Fruit fly (Drosophila melanogaster) whole organism, embryonic: Measurements from ENCODE around the gene spd-2.
A peak's percentile ranks its signal among the peaks of the same experiment; 100 is the strongest.

Experiments
- C15 ChIP-seq: fragments of 200-800 bp; sonication (Bioruptor generic); IDR thresholded peaks from 3 replicates; pipeline ENCODE4 v1.3.6; 2022; ENCODE audit warnings: missing biosample characterization, missing genetic modification characterization
- CG10147 ChIP-seq: fragments of 200-800 bp; sonication (Bioruptor generic); optimal IDR thresholded peaks from 2 replicates; lab custom pipeline; 2019; ENCODE audit warnings: missing biosample characterization, mild to moderate bottlenecking, missing genetic modification characterization, moderate library complexity
- CG10431 ChIP-seq: fragments of 200-800 bp; sonication (Bioruptor generic); optimal IDR thresholded peaks from 3 replicates; lab custom pipeline; 2018; ENCODE audit warnings: missing biosample characterization, mild to moderate bottlenecking, missing genetic modification characterization
- CG13894 ChIP-seq: fragments of 200-800 bp; sonication (Bioruptor generic); optimal IDR thresholded peaks from 3 replicates; lab custom pipeline; 2018; ENCODE audit warnings: missing biosample characterization, mild to moderate bottlenecking, missing genetic modification characterization, moderate library complexity
- CG14050 ChIP-seq: fragments of 200-800 bp; sonication (Bioruptor generic); IDR thresholded peaks from 3 replicates; pipeline ENCODE4 v1.3.6; 2022; ENCODE audit warnings: missing biosample characterization, missing genetic modification characterization
- CG15269 ChIP-seq: fragments of 200-800 bp; sonication (Bioruptor generic); optimal IDR thresholded peaks from 2 replicates; lab custom pipeline; 2018; ENCODE audit warnings: missing biosample characterization, mild to moderate bottlenecking, missing genetic modification characterization, moderate library complexity
- CG1602 ChIP-seq: fragments of 200-800 bp; sonication (Bioruptor generic); optimal IDR thresholded peaks from 3 replicates; lab custom pipeline; 2016; ENCODE audit warnings: missing biosample characterization, missing genetic modification characterization
- CG17186 ChIP-seq: fragments of 200-800 bp; sonication (Bioruptor generic); optimal IDR thresholded peaks from 3 replicates; lab custom pipeline; 2017; ENCODE audit warnings: missing biosample characterization, missing genetic modification reagents, missing genetic modification characterization
- CG17912 ChIP-seq: fragments of 200-800 bp; sonication (Bioruptor generic); optimal IDR thresholded peaks from 2 replicates; lab custom pipeline; 2018; ENCODE audit warnings: missing biosample characterization, mild to moderate bottlenecking, missing genetic modification characterization
- CG2116 ChIP-seq: fragments of 200-800 bp; sonication (Bioruptor generic); optimal IDR thresholded peaks from 3 replicates; lab custom pipeline; 2018; ENCODE audit warnings: missing biosample characterization, mild to moderate bottlenecking, missing genetic modification characterization
- CG2678 ChIP-seq: fragments of 200-800 bp; sonication (Bioruptor generic); optimal IDR thresholded peaks from 3 replicates; lab custom pipeline; 2019; ENCODE audit warnings: missing biosample characterization, mild to moderate bottlenecking, missing genetic modification characterization, moderate library complexity
- CG3163 ChIP-seq: fragments of 200-800 bp; sonication (Bioruptor generic); optimal IDR thresholded peaks from 3 replicates; lab custom pipeline; 2016; ENCODE audit warnings: missing biosample characterization, missing genetic modification characterization
- CG7745 ChIP-seq: fragments of 200-800 bp; sonication (Bioruptor generic); optimal IDR thresholded peaks from 2 replicates; lab custom pipeline; 2018; ENCODE audit warnings: missing biosample characterization, mild to moderate bottlenecking, missing genetic modification characterization, moderate library complexity
- CG7928 ChIP-seq: fragments of 200-800 bp; sonication (Bioruptor generic); optimal IDR thresholded peaks from 2 replicates; lab custom pipeline; 2017; ENCODE audit warnings: missing biosample characterization, mild to moderate bottlenecking, missing genetic modification characterization
- CG8924 ChIP-seq: fragments of 200-800 bp; optimal IDR thresholded peaks from 3 replicates; lab custom pipeline; 2019; ENCODE audit warnings: missing biosample characterization, mild to moderate bottlenecking, missing genetic modification characterization, moderate library complexity
- CTCF ChIP-seq: fragments of 200-800 bp; sonication (Bioruptor generic); optimal IDR thresholded peaks from 2 replicates; lab custom pipeline; 2017; ENCODE audit warnings: missing biosample characterization, mild to moderate bottlenecking, missing genetic modification characterization, moderate library complexity
- CkIIα-i1 ChIP-seq: fragments of 200-800 bp; sonication (Bioruptor generic); IDR thresholded peaks from 2 replicates; pipeline ENCODE4 v1.3.6; 2022; ENCODE audit warnings: missing biosample characterization, missing genetic modification characterization
- Dref ChIP-seq: fragments of 200-800 bp; sonication (Bioruptor generic); IDR thresholded peaks from 2 replicates; pipeline ENCODE4 v1.3.6; 2022; ENCODE audit warnings: missing biosample characterization, missing genetic modification characterization
- Ets65A ChIP-seq: fragments of 200-800 bp; sonication (Bioruptor generic); peaks from one replicate; lab custom pipeline; 2016; ENCODE audit warnings: missing biosample characterization, missing genetic modification characterization
- HmgD ChIP-seq: fragments of 200-800 bp; sonication (Bioruptor generic); optimal IDR thresholded peaks from 3 replicates; lab custom pipeline; 2016; ENCODE audit warnings: missing biosample characterization, missing genetic modification characterization
- Hmx ChIP-seq: fragments of 200-800 bp; sonication (Bioruptor generic); optimal IDR thresholded peaks from 2 replicates; lab custom pipeline; 2016; ENCODE audit warnings: missing biosample characterization, missing genetic modification characterization
- Kr ChIP-seq: fragments of 200-800 bp; sonication (Bioruptor generic); optimal IDR thresholded peaks from 2 replicates; lab custom pipeline; 2017; ENCODE audit warnings: missing biosample characterization, mild to moderate bottlenecking, missing genetic modification characterization
- Lhr ChIP-seq: fragments of 200-800 bp; sonication (Bioruptor generic); optimal IDR thresholded peaks from 3 replicates; lab custom pipeline; 2017; ENCODE audit warnings: mild to moderate bottlenecking, missing biosample characterization, missing genetic modification reagents, missing genetic modification characterization
- Meics ChIP-seq: fragments of 200-800 bp; sonication (Bioruptor generic); optimal IDR thresholded peaks from 2 replicates; lab custom pipeline; 2017; ENCODE audit warnings: missing biosample characterization, mild to moderate bottlenecking, missing genetic modification characterization
- NFAT ChIP-seq: fragments of 200-800 bp; sonication (Bioruptor generic); IDR thresholded peaks from 2 replicates; pipeline ENCODE4 v1.3.6; 2022; ENCODE audit warnings: missing biosample characterization, missing genetic modification characterization
- Oaz ChIP-seq: fragments of 200-800 bp; sonication (Bioruptor generic); IDR thresholded peaks from 2 replicates; pipeline ENCODE4 v1.3.6; 2022; ENCODE audit warnings: missing biosample characterization, missing genetic modification characterization
- Pdp1 ChIP-seq, 2 experiments: fragments of 200-800 bp; sonication (Bioruptor generic); optimal IDR thresholded peaks; 3 replicates each; lab custom pipeline; 2016; ENCODE audit warnings: missing biosample characterization in 2 of 2, missing genetic modification characterization in 2 of 2, mild to moderate bottlenecking in 1 of 2, moderate library complexity in 1 of 2
- Rfx ChIP-seq: fragments of 200-800 bp; sonication (Bioruptor generic); IDR thresholded peaks from 2 replicates; pipeline ENCODE4 v1.3.6; 2022; ENCODE audit warnings: missing biosample characterization, missing genetic modification characterization
- Ssrp ChIP-seq: fragments of 200-800 bp; sonication (Bioruptor generic); optimal IDR thresholded peaks from 2 replicates; lab custom pipeline; 2018; ENCODE audit warnings: missing biosample characterization, mild to moderate bottlenecking, missing genetic modification characterization, moderate library complexity
- Xbp1 ChIP-seq: fragments of 200-800 bp; sonication (Bioruptor generic); optimal IDR thresholded peaks from 3 replicates; lab custom pipeline; 2016; ENCODE audit warnings: missing biosample characterization, mild to moderate bottlenecking, missing genetic modification characterization
- abd-A ChIP-seq: fragments of 200-800 bp; sonication (Bioruptor generic); optimal IDR thresholded peaks from 3 replicates; lab custom pipeline; 2019; ENCODE audit warnings: missing biosample characterization, mild to moderate bottlenecking, missing genetic modification characterization, moderate library complexity
- ac ChIP-seq: fragments of 200-800 bp; sonication (Bioruptor generic); optimal IDR thresholded peaks from 3 replicates; lab custom pipeline; 2017; ENCODE audit warnings: missing biosample characterization, mild to moderate bottlenecking, missing genetic modification characterization
- cad ChIP-seq: fragments of >200 bp; optimal IDR thresholded peaks from 2 replicates; lab custom pipeline; 2017; ENCODE audit warnings: missing biosample characterization, missing genetic modification characterization
- chinmo ChIP-seq: fragments of 200-800 bp; sonication (Bioruptor generic); IDR thresholded peaks from 4 replicates; pipeline ENCODE4 v1.3.6; 2022; ENCODE audit warnings: missing biosample characterization, missing genetic modification characterization; ENCODE audit not compliant: partially characterized antibody
- crp ChIP-seq, 2 experiments: fragments of 200-800 bp; sonication (Bioruptor generic); optimal IDR thresholded peaks; 2 replicates in 1 of 2; 3 replicates in 1 of 2; lab custom pipeline; 2017; ENCODE audit warnings: missing biosample characterization in 2 of 2, missing genetic modification characterization in 2 of 2, mild to moderate bottlenecking in 1 of 2, moderate library complexity in 1 of 2
- ham ChIP-seq: fragments of 200-800 bp; sonication (Bioruptor generic); IDR thresholded peaks from 2 replicates; pipeline ENCODE4 v1.3.6; 2022; ENCODE audit warnings: missing biosample characterization, missing genetic modification characterization
- her ChIP-seq: fragments of 200-800 bp; sonication (Bioruptor generic); optimal IDR thresholded peaks from 2 replicates; lab custom pipeline; 2016; ENCODE audit warnings: missing biosample characterization, missing genetic modification characterization
- inv ChIP-seq: fragments of 200-800 bp; sonication (Bioruptor generic); IDR thresholded peaks from 2 replicates; pipeline ENCODE4 v1.3.6; 2022; ENCODE audit warnings: missing biosample characterization, missing genetic modification characterization; ENCODE audit not compliant: partially characterized antibody
- nmo ChIP-seq: fragments of 200-800 bp; sonication (Bioruptor generic); optimal IDR thresholded peaks from 2 replicates; lab custom pipeline; 2018; ENCODE audit warnings: missing biosample characterization, mild to moderate bottlenecking, missing genetic modification characterization, moderate library complexity
- org-1 ChIP-seq: fragments of 200-800 bp; sonication (Bioruptor generic); optimal IDR thresholded peaks from 2 replicates; lab custom pipeline; 2017; ENCODE audit warnings: missing biosample characterization, missing genetic modification characterization
- pzg ChIP-seq: fragments of 200-800 bp; sonication (Bioruptor generic); optimal IDR thresholded peaks from 3 replicates; lab custom pipeline; 2018; ENCODE audit warnings: missing biosample characterization, mild to moderate bottlenecking, missing genetic modification characterization, moderate library complexity
- row ChIP-seq: fragments of 200-800 bp; sonication (Bioruptor generic); IDR thresholded peaks from 3 replicates; pipeline ENCODE4 v1.3.6; 2022; ENCODE audit warnings: missing biosample characterization, missing genetic modification characterization
- sc ChIP-seq, 3 experiments: fragments of >200 bp in 2 of 3; fragments of 200-800 bp in 1 of 3; sonication (Bioruptor generic) in 1 of 3; optimal IDR thresholded peaks; 2 replicates in 2 of 3; 3 replicates in 1 of 3; lab custom pipeline; 2017; ENCODE audit warnings: mild to moderate bottlenecking in 1 of 3, missing biosample characterization in 1 of 3, missing genetic modification characterization in 1 of 3, missing genetic modification reagents in 1 of 3
- sqz ChIP-seq: fragments of 200-800 bp; sonication (Bioruptor generic); optimal IDR thresholded peaks from 3 replicates; lab custom pipeline; 2018; ENCODE audit warnings: missing biosample characterization, mild to moderate bottlenecking, missing genetic modification characterization
- tll ChIP-seq, 2 experiments: fragments of 200-800 bp in 1 of 2; fragments of >200 bp in 1 of 2; sonication (Bioruptor generic) in 1 of 2; optimal IDR thresholded peaks; 2 replicates each; lab custom pipeline; 2017 to 2019; ENCODE audit warnings: missing biosample characterization in 2 of 2, missing genetic modification characterization in 2 of 2, mild to moderate bottlenecking in 1 of 2, moderate library complexity in 1 of 2
- tna ChIP-seq: fragments of 200-800 bp; sonication (Bioruptor generic); IDR thresholded peaks from 2 replicates; pipeline ENCODE4 v1.3.6; 2022; ENCODE audit warnings: missing biosample characterization, missing genetic modification characterization; ENCODE audit not compliant: partially characterized antibody
- unc-4 ChIP-seq: fragments of 200-800 bp; sonication (Bioruptor generic); IDR thresholded peaks from 2 replicates; pipeline ENCODE4 v1.3.6; 2022; ENCODE audit warnings: missing biosample characterization, missing genetic modification characterization; ENCODE audit not compliant: partially characterized antibody
- unpg ChIP-seq: fragments of 200-800 bp; sonication (Bioruptor generic); optimal IDR thresholded peaks from 3 replicates; lab custom pipeline; 2018; ENCODE audit warnings: missing biosample characterization, mild to moderate bottlenecking, missing genetic modification characterization, moderate library complexity
- zen2 ChIP-seq: fragments of 200-800 bp; sonication (Bioruptor generic); IDR thresholded peaks from 3 replicates; pipeline ENCODE4 v1.3.6; 2022; ENCODE audit warnings: missing biosample characterization, missing genetic modification characterization; ENCODE audit not compliant: partially characterized antibody

Gene spd-2

DNA sequence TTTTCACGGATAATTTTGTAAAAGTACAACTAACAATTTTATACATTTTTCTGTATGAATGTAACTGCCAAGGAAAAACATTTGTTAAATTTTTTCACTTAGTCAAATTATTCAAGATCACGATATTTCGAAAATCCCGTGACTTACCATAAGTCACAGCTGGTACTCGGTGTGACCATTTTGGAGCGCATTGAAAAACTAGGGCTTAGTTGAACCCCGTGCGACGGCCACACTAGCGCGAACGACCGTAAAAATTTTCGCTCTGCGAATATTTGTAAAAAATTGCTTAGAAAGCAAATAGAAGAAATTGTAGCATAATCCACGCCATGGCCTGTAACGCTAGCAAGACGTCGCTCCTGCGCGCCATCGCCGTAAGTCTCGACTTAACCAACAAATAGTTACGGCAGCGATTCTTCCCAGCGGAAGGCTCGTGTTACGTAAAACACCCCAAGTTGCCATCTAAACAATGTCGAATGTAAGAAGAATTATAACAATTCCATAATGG, 10.7 kb downstream of the spd-2 start, which contains the start of gene UQCR-C2 (continued):
- TF ChIP-seq ac = no peak
- TF ChIP-seq CTCF (GFP tag; lab: Kevin White, UChicago) = peak; percentile 25
- no peak for TF ChIP-seq Meics
- TF ChIP-seq Rfx (GFP tag; lab: Robert Waterston, UW) = peak; percentile 49
- TF ChIP-seq org-1 = no peak
- no peak for TF ChIP-seq abd-A
- peak; percentile 17 for TF ChIP-seq CG2678 (tag; lab: Kevin White, UChicago)
- no peak for TF ChIP-seq CkIIα-i1
- 0 out of 4 replicates have a peak, but pooled peaks have one; percentile 28 for TF ChIP-seq chinmo (GFP tag; lab: Robert Waterston, UW)
- TF ChIP-seq CG10147 = peak; percentile 19
- peak; percentile 37 for TF ChIP-seq CG7928
- TF ChIP-seq sc (optimal IDR thresholded peaks at IDR 0.05; lab: Kevin White, UChicago) = no peak
- TF ChIP-seq sc (GFP tag; optimal IDR thresholded peaks at IDR 0.05; lab: Kevin White, UChicago) = no peak
- peak; percentile 93 for TF ChIP-seq pzg (GFP tag; lab: Kevin White, UChicago)
- TF ChIP-seq Ets65A (GFP tag; lab: Kevin White, UChicago) = peak; percentile 87
- no peak for TF ChIP-seq sqz
- peak; percentile 77 for TF ChIP-seq CG17186 (GFP tag; lab: Kevin White, UChicago)
- TF ChIP-seq cad (GFP tag; lab: Kevin White, UChicago) = no peak
- no peak for TF ChIP-seq CG3163 (GFP tag; lab: Kevin White, UChicago)
- TF ChIP-seq NFAT (GFP tag; lab: Robert Waterston, UW) = no peak
- TF ChIP-seq zen2 (GFP tag; lab: Robert Waterston, UW) = no peak
- no peak for TF ChIP-seq ham (GFP tag; lab: Robert Waterston, UW)
- TF ChIP-seq CG1602 (GFP tag; lab: Kevin White, UChicago) = no peak
- TF ChIP-seq tna = no peak
- peak; percentile 55 for TF ChIP-seq CG17912 (GFP tag; lab: Kevin White, UChicago)
- peak; percentile 38; the same call in 1 of the 2 replicates for TF ChIP-seq unc-4 (GFP tag; lab: Robert Waterston, UW)
- peak; percentile 44 for TF ChIP-seq CG2116
- no peak for TF ChIP-seq Oaz (GFP tag; lab: Robert Waterston, UW)
- TF ChIP-seq C15 (GFP tag; lab: Robert Waterston, UW) = no peak
- TF ChIP-seq Lhr = peak; percentile 51
- peak; percentile 42 for TF ChIP-seq nmo (GFP tag; lab: Kevin White, UChicago)
- peak in 1 of 2 experiments; percentile 83 for TF ChIP-seq crp (GFP tag; optimal IDR thresholded peaks at IDR 0.05; lab: Kevin White, UChicago)
- TF ChIP-seq CG10431 (GFP tag; lab: Kevin White, UChicago) = no peak
- TF ChIP-seq her (GFP tag; lab: Kevin White, UChicago) = peak; percentile 52
- no peak for TF ChIP-seq Hmx (GFP tag; lab: Kevin White, UChicago)
- no peak for TF ChIP-seq Ssrp
- peak; percentile 92 for TF ChIP-seq row
- peak; percentile 14 for TF ChIP-seq HmgD (GFP tag; lab: Kevin White, UChicago)
- TF ChIP-seq inv (GFP tag; lab: Robert Waterston, UW) = no peak
- no peak for TF ChIP-seq CG14050 (GFP tag; lab: Robert Waterston, UW)
- TF ChIP-seq CG7745 (tag; lab: Kevin White, UChicago) = no peak
- TF ChIP-seq unpg (GFP tag; lab: Kevin White, UChicago) = no peak
- peak; percentile 37 for TF ChIP-seq Dref (GFP tag; lab: Robert Waterston, UW)
- peak; percentile 36 for TF ChIP-seq CG8924 (tag; lab: Kevin White, UChicago)
- TF ChIP-seq CG13894 (tag; lab: Kevin White, UChicago) = peak; percentile 54
- peak; percentile 2 for TF ChIP-seq Xbp1 (GFP tag; lab: Kevin White, UChicago)
- peak in 1 of 2 experiments; percentile 98 for TF ChIP-seq Pdp1 (GFP tag; optimal IDR thresholded peaks at IDR 0.05; lab: Kevin White, UChicago)
- no peak for TF ChIP-seq Kr (GFP tag; lab: Kevin White, UChicago)
- TF ChIP-seq CG15269 (tag; lab: Kevin White, UChicago) = no peak
- peak in 1 of 2 experiments; percentile 51 for TF ChIP-seq tll (GFP tag; optimal IDR thresholded peaks at IDR 0.05; lab: Kevin White, UChicago)
